Worm (Caenorhabditis elegans) whole organism, young adult: ENCODE data around the gene T01D1.5.

Experiments
- F55B11.4 ChIP-seq: sonication (generic microtip); optimal IDR thresholded peaks from 2 replicates; lab custom pipeline; 2016; ENCODE audit warnings: missing compliant biosample characterization, missing genetic modification characterization, borderline replicate concordance; ENCODE audit not compliant: insufficient read depth
- K12H6.12 ChIP-seq: fragments of 200-800 bp; sonication (Bioruptor generic); optimal IDR thresholded peaks from 2 replicates; lab custom pipeline; 2018; ENCODE audit warnings: mild to moderate bottlenecking, missing genetic modification characterization, missing compliant biosample characterization
- ceh-100 ChIP-seq: fragments of 200-800 bp; sonication (Bioruptor generic); IDR thresholded peaks from 2 replicates; pipeline ENCODE4 v1.3.6; 2022; ENCODE audit warnings: missing genetic modification reagents, missing genetic modification characterization, missing compliant biosample characterization
- dpff-1 ChIP-seq: sonication (generic microtip); optimal IDR thresholded peaks from 2 replicates; lab custom pipeline; 2017; ENCODE audit warnings: mild to moderate bottlenecking, missing genetic modification characterization, missing compliant biosample characterization
- hrde-1 ChIP-seq: sonication (generic microtip); optimal IDR thresholded peaks from 2 replicates; lab custom pipeline; 2016; ENCODE audit warnings: missing genetic modification characterization, mild to moderate bottlenecking, missing compliant biosample characterization, moderate library complexity, missing genotype, missing genetic modification reagents, borderline replicate concordance
- nfyb-1 ChIP-seq: fragments of 200-800 bp; sonication (Bioruptor generic); IDR thresholded peaks from 2 replicates; pipeline ENCODE4 v1.3.6; 2022; ENCODE audit warnings: missing genetic modification reagents, missing genetic modification characterization, missing compliant biosample characterization

- no peak for TF ChIP-seq K12H6.12 (tag; lab: Kevin White, UChicago)
- no peak for TF ChIP-seq F55B11.4 (tag; lab: Kevin White, UChicago)
- TF ChIP-seq nfyb-1 (GFP tag; lab: Robert Waterston, UW) = no peak
- TF ChIP-seq hrde-1 = no peak
- TF ChIP-seq ceh-100 (GFP tag; lab: Robert Waterston, UW) = no peak
- no peak for TF ChIP-seq dpff-1 (tag; lab: Kevin White, UChicago)
Measured at ce11 chrII:188967-189366, at the start of gene T01D1.5.
